Fruit fly (Drosophila melanogaster) whole organism, larva: ENCODE results near the gene St2.
A peak's percentile ranks its signal among the peaks of the same experiment; 100 is the strongest.

Source experiments
- noc ChIP-seq: fragments of 200-800 bp; sonication (Bioruptor generic); optimal IDR thresholded peaks from 3 replicates; lab custom pipeline; 2019; ENCODE audit warnings: missing biosample characterization, mild to moderate bottlenecking, missing genetic modification characterization, moderate library complexity

The St2 gene

DNA sequence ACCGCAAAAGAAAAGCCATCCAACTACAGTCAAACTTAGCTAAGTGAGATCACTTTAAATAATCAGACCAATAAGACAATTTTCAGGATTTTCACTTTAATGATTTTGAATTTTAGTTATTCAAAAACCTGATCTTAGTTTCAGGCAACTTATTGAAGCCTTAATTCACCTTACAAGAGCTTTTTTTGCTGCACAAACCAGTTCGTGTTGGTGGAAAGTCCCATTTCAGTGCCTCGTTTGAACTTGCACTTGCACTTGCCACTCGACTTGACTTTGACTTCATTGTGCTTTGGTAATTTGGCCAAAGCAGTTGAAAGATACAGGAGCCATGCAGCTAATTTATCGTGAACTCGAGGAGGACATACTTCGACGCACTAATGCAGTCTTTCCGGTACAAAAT, at the start of gene St2:
Gene St2 (plus strand): TSS at position 301 of the 400 bp plus-strand sequence.
- no peak for TF ChIP-seq noc (tag; lab: Kevin White, UChicago)

DNA sequence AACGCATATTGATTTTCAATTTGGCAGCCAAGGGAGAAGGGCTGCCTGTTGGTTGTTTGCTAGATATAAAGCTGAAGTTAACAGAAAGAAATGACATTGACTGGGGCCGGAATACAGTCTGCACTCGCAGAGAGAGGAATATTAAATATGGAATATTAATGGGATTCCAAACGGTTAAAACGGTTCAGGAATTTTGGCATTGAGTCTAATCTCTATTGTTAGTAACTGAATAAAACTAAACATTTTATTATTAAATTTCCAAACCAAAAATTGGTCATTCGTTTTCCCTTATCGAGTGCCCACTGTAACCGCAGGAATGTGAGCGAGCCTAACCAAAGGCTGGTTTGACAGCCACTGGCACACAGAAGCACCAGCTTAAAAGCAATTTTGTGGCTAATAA, 38.6 kb upstream of the St2 start:
- TF ChIP-seq noc (tag; lab: Kevin White, UChicago): no peak

dm6 chr3R:9214235-9214634, 37.4 kb upstream of the St2 start:
- no peak for TF ChIP-seq noc (tag; lab: Kevin White, UChicago)

DNA sequence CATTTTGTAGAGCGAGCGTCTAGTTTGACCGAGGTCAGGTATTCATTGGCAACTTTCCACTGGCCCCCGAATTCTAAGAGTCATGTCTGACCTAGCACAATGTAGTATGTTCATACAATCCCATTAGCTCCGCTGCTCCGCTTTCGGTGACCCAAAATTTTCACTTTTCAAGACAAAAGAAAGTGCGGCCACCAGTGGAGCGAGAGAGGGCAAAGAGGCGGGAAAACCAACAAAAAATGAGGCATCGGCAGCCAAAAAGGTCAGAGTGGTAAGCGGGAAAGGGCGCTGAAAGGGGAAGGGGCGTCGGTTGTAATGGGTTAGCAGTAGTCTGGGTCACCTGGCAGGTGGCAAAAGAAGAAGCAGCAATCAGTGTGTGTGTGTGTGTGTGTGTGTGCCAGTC, 36.1 kb upstream of the St2 start:
- no peak for TF ChIP-seq noc (tag; lab: Kevin White, UChicago)

dm6 chr3R:9217607-9218006, 34.0 kb upstream of the St2 start:
- TF ChIP-seq noc (tag; lab: Kevin White, UChicago): no peak

- TF ChIP-seq noc (tag; lab: Kevin White, UChicago): peak; percentile 11
Measured at dm6 chr3R:9220064-9220864, 31.4 kb upstream of the St2 start.

- TF ChIP-seq noc (tag; lab: Kevin White, UChicago): no peak
Measured at dm6 chr3R:9222355-9222754, 29.3 kb upstream of the St2 start.

DNA sequence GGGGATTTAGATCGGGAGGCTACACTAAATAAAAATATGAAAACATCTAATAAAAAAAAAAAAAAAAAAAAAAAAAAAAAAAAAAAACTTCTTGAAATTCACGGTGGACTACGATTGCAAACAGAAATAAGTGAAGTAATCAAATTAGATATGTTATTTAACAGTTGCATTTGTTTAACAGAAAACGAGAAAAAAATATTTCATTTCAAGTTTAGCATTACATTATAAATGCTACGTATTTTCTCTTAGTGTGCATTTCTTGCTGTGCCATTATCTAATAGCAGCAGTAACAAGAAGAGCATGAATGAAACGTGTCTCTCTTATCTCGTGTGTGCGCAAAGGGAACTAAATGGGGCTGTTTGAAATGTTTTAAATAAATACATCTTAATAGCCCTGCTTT, 26.8 kb upstream of the St2 start:
- TF ChIP-seq noc (tag; lab: Kevin White, UChicago): no peak

- no peak for TF ChIP-seq noc (tag; lab: Kevin White, UChicago)
Measured at dm6 chr3R:9226146-9226545, 25.5 kb upstream of the St2 start.

DNA sequence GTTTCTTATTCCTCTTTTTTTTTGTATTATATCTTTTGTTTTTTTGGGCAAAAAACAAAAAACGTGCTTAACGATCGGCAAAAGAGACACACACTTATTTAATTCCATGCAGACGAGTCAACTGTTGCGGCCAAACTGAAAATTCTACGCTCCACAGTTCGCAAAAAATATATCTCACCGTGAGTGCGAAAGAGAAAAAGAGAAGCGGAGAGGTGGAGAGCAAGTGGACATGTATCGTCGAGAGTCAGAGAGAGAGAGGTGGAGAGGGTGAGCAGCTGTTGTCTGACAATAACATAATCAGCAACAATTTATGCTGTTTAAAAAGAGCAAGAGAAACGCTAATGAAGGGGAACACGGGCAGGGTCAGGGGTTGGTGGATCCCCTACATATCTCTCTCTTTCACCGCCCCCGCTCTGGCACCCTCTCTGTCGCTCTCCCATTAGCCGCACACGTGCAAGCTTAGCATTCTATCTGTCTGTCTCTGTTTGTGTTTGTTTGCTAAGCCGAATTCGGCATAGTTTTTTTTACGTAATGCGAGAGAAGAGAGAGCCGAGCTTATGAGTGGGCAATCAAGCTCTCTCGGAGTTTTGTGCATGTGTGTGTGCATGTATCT, 24.8 kb upstream of the St2 start:
- no peak for TF ChIP-seq noc (tag; lab: Kevin White, UChicago)

DNA sequence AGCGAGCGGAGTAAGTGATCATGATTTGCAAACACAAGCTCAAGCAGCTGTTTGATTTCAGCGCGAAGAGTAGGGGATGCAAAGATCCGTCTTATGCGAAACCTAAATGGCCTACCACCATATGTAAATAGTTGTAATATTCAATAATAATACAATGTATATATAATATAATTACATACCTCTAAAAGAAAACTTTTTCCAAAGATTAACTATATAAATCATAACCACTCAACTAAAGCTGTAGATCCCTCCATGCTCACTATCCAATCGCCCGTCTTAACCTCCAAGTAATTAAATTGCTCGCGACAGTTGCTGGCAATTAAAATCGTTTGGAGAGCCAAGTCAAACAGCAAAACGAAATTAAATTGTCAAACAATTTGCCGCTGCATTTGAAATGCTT, 24.3 kb upstream of the St2 start:
- TF ChIP-seq noc (tag; lab: Kevin White, UChicago): peak; percentile 91

DNA sequence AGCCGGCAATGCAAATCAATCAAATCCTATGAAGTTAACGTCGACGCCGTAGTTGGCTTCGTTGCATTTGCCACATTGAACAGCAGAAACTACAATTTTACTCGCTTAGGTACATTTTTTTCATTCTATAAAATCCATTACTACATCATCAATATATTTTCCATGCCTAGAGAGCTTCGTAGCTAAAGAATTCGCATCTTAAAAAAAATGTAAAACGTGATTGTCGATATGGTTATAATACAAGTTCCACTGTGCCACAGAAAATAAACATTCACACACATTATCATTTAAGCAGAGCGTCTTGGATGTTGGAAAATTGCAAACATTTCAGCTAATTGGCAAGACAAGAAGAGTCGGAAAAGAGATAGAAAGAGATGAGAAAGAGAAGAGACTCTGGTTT, 23.7 kb upstream of the St2 start:
- TF ChIP-seq noc (tag; lab: Kevin White, UChicago): no peak

DNA sequence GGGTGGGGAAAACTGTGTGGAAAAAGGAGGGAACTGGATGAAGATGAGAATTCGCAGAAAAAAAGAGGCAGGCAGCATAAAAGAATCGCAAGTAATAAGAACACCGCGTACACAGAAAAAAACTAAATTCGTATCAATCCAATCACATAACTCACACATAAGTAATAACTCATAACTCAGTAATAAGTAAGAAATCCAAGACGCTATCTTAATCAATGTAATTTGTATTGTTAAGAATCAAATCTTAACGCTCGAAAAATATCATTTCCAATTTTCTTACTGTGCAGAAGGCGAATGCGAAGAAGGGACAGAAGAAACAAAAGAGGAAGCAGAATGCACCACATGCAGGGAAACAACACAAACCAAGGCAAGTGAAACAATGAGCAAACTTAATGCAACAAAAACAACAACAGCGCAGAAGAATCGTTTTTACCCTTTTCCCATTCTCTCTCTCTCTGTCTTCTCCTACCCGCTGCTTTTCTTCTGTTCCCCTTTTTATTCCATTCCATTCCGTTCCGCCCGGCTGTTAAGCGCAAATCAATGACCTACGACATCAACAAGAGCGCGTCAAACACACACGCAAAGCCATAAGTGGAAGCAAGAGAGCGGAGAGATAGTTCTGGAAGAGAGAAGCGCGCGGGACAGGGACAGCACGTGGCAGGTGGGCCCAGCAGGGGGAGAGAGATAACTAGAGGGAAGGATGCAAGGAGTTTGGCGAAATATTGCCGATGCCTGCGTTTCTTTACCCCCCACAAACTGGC, 22.4 kb upstream of the St2 start:
- TF ChIP-seq noc (tag; lab: Kevin White, UChicago): peak; percentile 33

DNA sequence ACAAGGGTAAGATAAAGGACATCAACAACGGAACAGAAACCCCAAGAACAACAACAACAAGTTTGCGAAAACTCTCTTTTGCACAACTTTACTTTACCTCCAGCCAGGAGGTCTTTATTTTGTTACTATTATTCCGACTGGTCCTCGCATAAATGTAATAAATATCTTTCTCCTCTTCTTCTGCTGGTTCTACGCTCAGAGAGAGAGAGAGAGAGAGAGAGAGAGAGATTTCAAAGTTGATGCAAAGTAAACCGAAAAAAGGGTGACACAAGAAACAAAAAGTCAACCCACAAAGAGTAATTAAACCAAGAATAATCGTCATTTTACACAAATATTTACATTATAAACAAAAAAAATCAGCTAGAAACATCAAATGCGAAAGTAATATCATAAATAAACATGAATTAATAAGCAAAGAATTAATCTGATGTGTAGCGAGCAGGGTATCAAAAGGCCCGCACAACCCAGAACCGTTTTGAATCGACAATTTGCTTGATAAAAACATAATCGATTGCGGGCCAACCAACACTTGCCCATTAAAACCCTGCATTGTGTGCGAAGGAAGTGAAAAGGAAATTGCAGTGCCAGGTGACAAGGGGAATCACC, 21.5 kb upstream of the St2 start:
- TF ChIP-seq noc (tag; lab: Kevin White, UChicago): no peak

DNA sequence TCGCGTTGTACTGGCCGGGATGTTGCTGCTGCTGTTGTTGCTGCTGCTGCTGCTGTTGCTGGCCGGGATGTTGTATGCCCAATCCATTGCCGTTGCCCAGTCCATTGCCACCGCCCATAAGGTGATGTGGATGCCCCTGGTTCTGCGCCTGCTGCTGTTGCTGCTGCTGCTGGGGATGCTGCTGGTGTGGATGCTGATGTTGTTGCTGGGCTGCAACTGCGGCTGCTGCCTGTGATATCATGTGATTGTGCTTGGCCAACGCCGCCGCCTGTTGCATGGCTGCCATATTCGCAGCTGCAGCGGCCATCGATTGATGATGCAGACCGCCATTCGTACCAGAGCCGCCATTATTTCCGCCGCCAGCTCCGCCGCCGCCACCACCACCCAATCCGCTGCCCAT, 19.3 kb upstream of the St2 start:
- no peak for TF ChIP-seq noc (tag; lab: Kevin White, UChicago)

DNA sequence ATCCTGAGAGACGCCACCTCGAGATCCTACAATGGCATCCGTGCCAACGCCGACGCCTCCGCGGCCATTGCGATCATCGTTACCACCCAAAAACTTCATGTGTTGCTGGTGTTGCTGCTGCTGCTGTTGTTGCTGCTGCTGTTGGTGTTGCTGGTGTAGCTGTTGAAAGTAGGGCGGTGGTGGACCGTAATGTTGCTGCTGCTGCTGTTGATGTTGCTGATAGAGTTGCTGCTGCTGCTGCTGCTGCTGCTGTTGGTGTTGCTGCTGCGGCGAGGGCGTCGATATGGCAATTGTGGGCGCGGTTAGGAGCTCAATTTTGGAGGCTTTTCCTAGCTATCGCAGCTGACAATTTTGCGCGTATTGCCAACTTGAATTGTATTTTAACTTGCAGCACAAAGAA, 17.9 kb upstream of the St2 start:
- TF ChIP-seq noc (tag; lab: Kevin White, UChicago): no peak
